Fruit fly (Drosophila melanogaster) whole organism, embryonic: Measurements from ENCODE around the gene CG7707.

Experiments used
- Antp ChIP-seq: fragments of 200-800 bp; sonication (Bioruptor generic); optimal IDR thresholded peaks from 3 replicates; lab custom pipeline; 2016; ENCODE audit warnings: missing biosample characterization, missing genetic modification characterization
- B-H1 ChIP-seq: fragments of 200-800 bp; sonication (Bioruptor generic); IDR thresholded peaks from 3 replicates; pipeline ENCODE4 v1.3.6; 2022; ENCODE audit warnings: missing biosample characterization, missing genetic modification characterization
- CG10147 ChIP-seq: fragments of 200-800 bp; sonication (Bioruptor generic); optimal IDR thresholded peaks from 2 replicates; lab custom pipeline; 2019; ENCODE audit warnings: missing biosample characterization, mild to moderate bottlenecking, missing genetic modification characterization, moderate library complexity
- CG1024 ChIP-seq: fragments of 200-800 bp; sonication (Bioruptor generic); IDR thresholded peaks from 2 replicates; pipeline ENCODE4 v1.3.6; 2022; ENCODE audit warnings: missing biosample characterization, missing genetic modification characterization
- CG10267 ChIP-seq: fragments of 200-800 bp; sonication (Bioruptor generic); optimal IDR thresholded peaks from 2 replicates; lab custom pipeline; 2018; ENCODE audit warnings: missing biosample characterization, mild to moderate bottlenecking, missing genetic modification characterization, moderate library complexity
- CG10462 ChIP-seq: fragments of 200-800 bp; sonication (Bioruptor generic); optimal IDR thresholded peaks from 2 replicates; lab custom pipeline; 2016; ENCODE audit warnings: missing biosample characterization, missing genetic modification characterization
- CG10959 ChIP-seq: fragments of 200-800 bp; sonication (Bioruptor generic); IDR thresholded peaks from 2 replicates; pipeline ENCODE4 v1.3.6; 2022; ENCODE audit warnings: missing biosample characterization, missing genetic modification characterization
- CG11085 ChIP-seq: fragments of 200-800 bp; sonication (Bioruptor generic); IDR thresholded peaks from 2 replicates; pipeline ENCODE4 v1.3.6; 2022; ENCODE audit warnings: missing biosample characterization, missing genetic modification characterization
- CG12769 ChIP-seq: fragments of 200-800 bp; sonication (Bioruptor generic); optimal IDR thresholded peaks from 2 replicates; lab custom pipeline; 2019; ENCODE audit warnings: missing biosample characterization, mild to moderate bottlenecking, missing genetic modification characterization, moderate library complexity
- CG13296 ChIP-seq: fragments of 200-800 bp; sonication (Bioruptor generic); optimal IDR thresholded peaks from 3 replicates; lab custom pipeline; 2018; ENCODE audit warnings: missing biosample characterization, mild to moderate bottlenecking, missing genetic modification characterization
- CG1529 ChIP-seq: fragments of 200-800 bp; sonication (Bioruptor generic); optimal IDR thresholded peaks from 3 replicates; lab custom pipeline; 2018; ENCODE audit warnings: missing biosample characterization, missing genetic modification characterization
- CG1647 ChIP-seq: fragments of 200-800 bp; sonication (Bioruptor generic); optimal IDR thresholded peaks from 3 replicates; lab custom pipeline; 2016; ENCODE audit warnings: missing biosample characterization, missing genetic modification characterization
- CG17328 ChIP-seq: fragments of 200-800 bp; sonication (Bioruptor generic); IDR thresholded peaks from 2 replicates; pipeline ENCODE4 v1.3.6; 2022; ENCODE audit warnings: missing biosample characterization, missing genetic modification characterization
- CG34422 ChIP-seq: fragments of 200-800 bp; sonication (Bioruptor generic); IDR thresholded peaks from 3 replicates; pipeline ENCODE4 v1.3.6; 2022; ENCODE audit warnings: missing biosample characterization, missing genetic modification characterization
- CG3838 ChIP-seq: fragments of 200-800 bp; sonication (Bioruptor generic); optimal IDR thresholded peaks from 3 replicates; lab custom pipeline; 2016; ENCODE audit warnings: missing biosample characterization, missing genetic modification characterization
- CG4707 ChIP-seq: fragments of 200-800 bp; sonication (Bioruptor generic); optimal IDR thresholded peaks from 2 replicates; lab custom pipeline; 2018; ENCODE audit warnings: missing biosample characterization, mild to moderate bottlenecking, missing genetic modification characterization, moderate library complexity
- CG5180 ChIP-seq: fragments of 200-800 bp; sonication (Bioruptor generic); optimal IDR thresholded peaks from 3 replicates; lab custom pipeline; 2017; ENCODE audit warnings: missing biosample characterization, missing genetic modification characterization, mild to moderate bottlenecking, moderate library complexity, missing genetic modification reagents
- CG7357 ChIP-seq: fragments of 200-800 bp; sonication (Bioruptor generic); IDR thresholded peaks from 3 replicates; pipeline ENCODE4 v1.3.6; 2022; ENCODE audit warnings: missing biosample characterization, missing genetic modification characterization
- CG8924 ChIP-seq: fragments of 200-800 bp; optimal IDR thresholded peaks from 3 replicates; lab custom pipeline; 2019; ENCODE audit warnings: missing biosample characterization, mild to moderate bottlenecking, missing genetic modification characterization, moderate library complexity
- CG9609 ChIP-seq: fragments of 200-800 bp; sonication (Bioruptor generic); optimal IDR thresholded peaks from 3 replicates; lab custom pipeline; 2016; ENCODE audit warnings: missing biosample characterization, missing genetic modification characterization
- CG9797 ChIP-seq: fragments of 200-800 bp; sonication (Bioruptor generic); optimal IDR thresholded peaks from 3 replicates; lab custom pipeline; 2018; ENCODE audit warnings: missing biosample characterization, mild to moderate bottlenecking, missing genetic modification characterization
- Camta ChIP-seq: fragments of 200-800 bp; sonication (Bioruptor generic); optimal IDR thresholded peaks from 2 replicates; lab custom pipeline; 2016; ENCODE audit warnings: missing biosample characterization, missing genetic modification characterization
- Chrac-16 ChIP-seq: fragments of 200-800 bp; sonication (Bioruptor generic); optimal IDR thresholded peaks from 3 replicates; lab custom pipeline; 2016; ENCODE audit warnings: missing biosample characterization, missing genetic modification characterization
- Doc2 ChIP-seq: fragments of 200-800 bp; sonication (Bioruptor generic); IDR thresholded peaks from 2 replicates; pipeline ENCODE4 v1.3.6; 2022; ENCODE audit warnings: missing biosample characterization, missing genetic modification characterization
- H2.0 ChIP-seq: fragments of 200-800 bp; sonication (Bioruptor generic); IDR thresholded peaks from 2 replicates; pipeline ENCODE4 v1.3.6; 2022; ENCODE audit warnings: missing biosample characterization, missing genetic modification characterization
- HmgZ ChIP-seq: fragments of 200-800 bp; sonication (Bioruptor generic); optimal IDR thresholded peaks from 2 replicates; lab custom pipeline; 2018; ENCODE audit warnings: missing biosample characterization, mild to moderate bottlenecking, missing genetic modification characterization
- MESR4 ChIP-seq: fragments of 200-800 bp; sonication (Bioruptor generic); optimal IDR thresholded peaks from 2 replicates; lab custom pipeline; 2018; ENCODE audit warnings: missing biosample characterization, mild to moderate bottlenecking, missing genetic modification characterization, moderate library complexity
- Mad ChIP-seq: fragments of 200-800 bp; sonication (Bioruptor generic); optimal IDR thresholded peaks from 2 replicates; lab custom pipeline; 2016; ENCODE audit warnings: missing biosample characterization, missing genetic modification characterization
- Meics ChIP-seq: fragments of 200-800 bp; sonication (Bioruptor generic); optimal IDR thresholded peaks from 2 replicates; lab custom pipeline; 2017; ENCODE audit warnings: missing biosample characterization, mild to moderate bottlenecking, missing genetic modification characterization
- Neu2 ChIP-seq: fragments of 200-800 bp; sonication (Bioruptor generic); optimal IDR thresholded peaks from 3 replicates; lab custom pipeline; 2016; ENCODE audit warnings: missing biosample characterization, missing genetic modification characterization, borderline replicate concordance
- Rx ChIP-seq: fragments of 200-800 bp; sonication (Bioruptor generic); IDR thresholded peaks from 2 replicates; pipeline ENCODE4 v1.3.6; 2022; ENCODE audit warnings: missing biosample characterization, missing genetic modification characterization
- Sox100B ChIP-seq: fragments of 200-800 bp; sonication (Bioruptor generic); optimal IDR thresholded peaks from 3 replicates; lab custom pipeline; 2018; ENCODE audit warnings: missing biosample characterization, mild to moderate bottlenecking, missing genetic modification characterization
- ara ChIP-seq: fragments of 200-800 bp; sonication (Bioruptor generic); IDR thresholded peaks from 2 replicates; pipeline ENCODE4 v1.3.6; 2022; ENCODE audit warnings: missing biosample characterization, missing genetic modification characterization
- bigmax ChIP-seq: fragments of 200-800 bp; sonication (Bioruptor generic); optimal IDR thresholded peaks from 2 replicates; lab custom pipeline; 2018; ENCODE audit warnings: missing biosample characterization, mild to moderate bottlenecking, missing genetic modification characterization
- crp ChIP-seq, 2 experiments: fragments of 200-800 bp; sonication (Bioruptor generic); optimal IDR thresholded peaks; 2 replicates in 1 of 2; 3 replicates in 1 of 2; lab custom pipeline; 2017; ENCODE audit warnings: missing biosample characterization in 2 of 2, missing genetic modification characterization in 2 of 2, mild to moderate bottlenecking in 1 of 2, moderate library complexity in 1 of 2
- dimm ChIP-seq: fragments of 200-800 bp; sonication (Bioruptor generic); IDR thresholded peaks from 2 replicates; pipeline ENCODE4 v1.3.6; 2022; ENCODE audit warnings: missing biosample characterization, missing genetic modification characterization
- fu2 ChIP-seq: fragments of 200-800 bp; sonication (Bioruptor generic); optimal IDR thresholded peaks from 2 replicates; lab custom pipeline; 2016; ENCODE audit warnings: missing biosample characterization, missing genetic modification characterization
- hth ChIP-seq: fragments of >200 bp; optimal IDR thresholded peaks from 2 replicates; lab custom pipeline; 2017; ENCODE audit warnings: inconsistent platforms
- ind ChIP-seq: fragments of 200-800 bp; sonication (Bioruptor generic); optimal IDR thresholded peaks from 3 replicates; lab custom pipeline; 2016; ENCODE audit warnings: missing biosample characterization, missing genetic modification characterization
- lab ChIP-seq: fragments of 200-800 bp; sonication (Bioruptor generic); optimal IDR thresholded peaks from 3 replicates; lab custom pipeline; 2017; ENCODE audit warnings: missing biosample characterization, missing genetic modification characterization, mild to moderate bottlenecking, moderate library complexity, missing genetic modification reagents
- nerfin-1 ChIP-seq: fragments of 200-800 bp; sonication (Bioruptor generic); optimal IDR thresholded peaks from 3 replicates; lab custom pipeline; 2019; ENCODE audit warnings: missing biosample characterization, mild to moderate bottlenecking, missing genetic modification characterization, moderate library complexity
- nom ChIP-seq: fragments of 200-800 bp; sonication (Bioruptor generic); optimal IDR thresholded peaks from 2 replicates; lab custom pipeline; 2017; ENCODE audit warnings: missing biosample characterization, missing genetic modification characterization, mild to moderate bottlenecking, moderate library complexity, missing genetic modification reagents
- oc ChIP-seq: fragments of 200-800 bp; sonication (Bioruptor generic); optimal IDR thresholded peaks from 2 replicates; lab custom pipeline; 2018; ENCODE audit warnings: missing biosample characterization, mild to moderate bottlenecking, missing genetic modification characterization, moderate library complexity
- org-1 ChIP-seq: fragments of 200-800 bp; sonication (Bioruptor generic); optimal IDR thresholded peaks from 2 replicates; lab custom pipeline; 2017; ENCODE audit warnings: missing biosample characterization, missing genetic modification characterization
- salm ChIP-seq: fragments of 200-800 bp; sonication (Bioruptor generic); optimal IDR thresholded peaks from 2 replicates; lab custom pipeline; 2018; ENCODE audit warnings: missing biosample characterization, mild to moderate bottlenecking, missing genetic modification characterization
- sd ChIP-seq: fragments of 200-800 bp; sonication (Bioruptor generic); optimal IDR thresholded peaks from 3 replicates; lab custom pipeline; 2018; ENCODE audit warnings: missing biosample characterization, mild to moderate bottlenecking, missing genetic modification characterization, moderate library complexity
- sr ChIP-seq: fragments of 200-800 bp; sonication (Bioruptor generic); IDR thresholded peaks from 3 replicates; pipeline ENCODE4 v1.3.6; 2022; ENCODE audit warnings: missing biosample characterization, missing genetic modification characterization
- tap ChIP-seq: fragments of 200-800 bp; optimal IDR thresholded peaks from 3 replicates; lab custom pipeline; 2019; ENCODE audit warnings: missing biosample characterization, mild to moderate bottlenecking, missing genetic modification characterization, moderate library complexity
- tgo ChIP-seq: fragments of 200-800 bp; sonication (Bioruptor generic); IDR thresholded peaks from 3 replicates; pipeline ENCODE4 v1.3.6; 2022; ENCODE audit warnings: missing biosample characterization, missing genetic modification characterization
- trem ChIP-seq: fragments of 200-800 bp; optimal IDR thresholded peaks from 3 replicates; lab custom pipeline; 2019; ENCODE audit warnings: missing biosample characterization, mild to moderate bottlenecking, missing genetic modification characterization, moderate library complexity
- twi ChIP-seq: fragments of 200-800 bp; optimal IDR thresholded peaks from 2 replicates; lab custom pipeline; 2019; ENCODE audit warnings: missing biosample characterization, mild to moderate bottlenecking, missing genetic modification characterization, moderate library complexity

CG7707 gene

DNA sequence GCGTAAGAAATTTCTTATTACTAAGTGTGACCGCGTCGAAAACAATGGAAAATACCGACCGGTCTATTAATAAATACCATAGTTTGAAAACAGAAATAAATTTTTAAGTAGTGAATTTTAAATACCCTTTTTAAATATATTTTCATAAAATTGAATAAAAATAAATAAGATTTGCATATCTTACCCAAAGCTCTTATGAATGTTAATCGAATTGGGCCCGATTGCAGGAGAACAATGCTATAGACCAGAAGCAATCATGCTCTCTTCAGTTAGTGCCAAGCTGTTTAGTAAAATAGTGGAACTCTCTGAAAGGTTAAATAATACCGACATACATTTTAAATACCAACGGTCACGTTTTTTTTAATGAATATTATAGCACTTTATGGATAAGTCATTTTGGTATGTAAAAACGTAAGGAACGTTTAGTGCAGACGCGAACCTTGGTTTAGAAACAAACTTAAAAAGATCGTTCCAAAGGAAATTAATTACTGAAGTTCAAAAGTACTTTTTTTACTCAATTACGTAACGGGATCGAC is 1.1 kb upstream of the CG7707 start, which contains the start of gene Afg3l2 (continued):
- TF ChIP-seq CG3838 (GFP tag; lab: Kevin White, UChicago) (no peak), CG9797 (GFP tag; lab: Kevin White, UChicago) (peak; percentile 46), Meics (GFP tag; lab: Kevin White, UChicago) (peak; percentile 52), CG4707 (GFP tag; lab: Kevin White, UChicago) (no peak), HmgZ (tag; lab: Kevin White, UChicago) (no peak), CG11085 (peak; percentile 79), CG5180 (GFP tag; lab: Kevin White, UChicago) (peak; percentile 3), CG10267 (tag; lab: Kevin White, UChicago) (peak; percentile 63), lab (GFP tag; lab: Kevin White, UChicago) (peak; percentile 71), CG1024 (peak; percentile 57; the same call in 1 of the 2 replicates), salm (tag; lab: Kevin White, UChicago) (no peak), Camta (GFP tag; lab: Kevin White, UChicago) (no peak), CG10147 (GFP tag; lab: Kevin White, UChicago) (peak; percentile 70), CG1529 (GFP tag; lab: Kevin White, UChicago) (peak; percentile 15), H2.0 (GFP tag; lab: Robert Waterston, UW) (peak; percentile 33), org-1 (GFP tag; lab: Kevin White, UChicago) (no peak), CG10462 (no peak), fu2 (GFP tag; lab: Kevin White, UChicago) (no peak), CG10959 (GFP tag; lab: Robert Waterston, UW) (peak; percentile 53), Mad (GFP tag; lab: Kevin White, UChicago) (no peak), CG1647 (peak; percentile 49), B-H1 (GFP tag; lab: Robert Waterston, UW) (peak; percentile 70), MESR4 (GFP tag; lab: Kevin White, UChicago) (no peak), tgo (GFP tag; lab: Robert Waterston, UW) (peak; percentile 84), CG9609 (GFP tag; lab: Kevin White, UChicago) (no peak), ind (GFP tag; lab: Kevin White, UChicago) (peak; percentile 72), CG34422 (GFP tag; lab: Robert Waterston, UW) (peak; percentile 84), nom (GFP tag; lab: Kevin White, UChicago) (no peak), CG8924 (tag; lab: Kevin White, UChicago) (peak; percentile 44), trem (tag; lab: Kevin White, UChicago) (peak; percentile 66), tap (tag; lab: Kevin White, UChicago) (peak; percentile 70), Sox100B (GFP tag; lab: Kevin White, UChicago) (peak; percentile 68), Rx (peak; percentile 71), Doc2 (no peak), ara (GFP tag; lab: Robert Waterston, UW) (peak; percentile 54; the same call in 1 of the 2 replicates), sr (GFP tag; lab: Robert Waterston, UW) (no peak), twi (no peak), sd (tag; lab: Kevin White, UChicago) (no peak), Neu2 (GFP tag; lab: Kevin White, UChicago) (peak; percentile 63), Antp (GFP tag; lab: Kevin White, UChicago) (peak; percentile 45), nerfin-1 (tag; lab: Kevin White, UChicago) (no peak), Chrac-16 (GFP tag; lab: Kevin White, UChicago) (peak; percentile 22), oc (tag; lab: Kevin White, UChicago) (no peak), CG12769 (tag; lab: Kevin White, UChicago) (no peak), CG7357 (GFP tag; lab: Robert Waterston, UW) (peak; percentile 49; the same call in 2 of the 3 replicates), crp (GFP tag; optimal IDR thresholded peaks at IDR 0.05; lab: Kevin White, UChicago) (no peak), CG13296 (GFP tag; lab: Kevin White, UChicago) (no peak), hth (lab: Kevin White, UChicago) (no peak), dimm (GFP tag; lab: Robert Waterston, UW) (no peak), CG17328 (GFP tag; lab: Robert Waterston, UW) (no peak; the same call in 1 of the 2 replicates), bigmax (GFP tag; lab: Kevin White, UChicago) (no peak)
